Fruit fly (Drosophila melanogaster) whole organism, embryonic: ENCODE data around the gene Ugt37C2.

Experiments used
- Antp ChIP-seq: fragments of 200-800 bp; sonication (Bioruptor generic); optimal IDR thresholded peaks from 3 replicates; lab custom pipeline; 2016; ENCODE audit warnings: missing biosample characterization, missing genetic modification characterization
- Atf3 ChIP-seq: fragments of 200-800 bp; sonication (Bioruptor generic); optimal IDR thresholded peaks from 3 replicates; lab custom pipeline; 2016; ENCODE audit warnings: missing biosample characterization, missing genetic modification characterization
- CG10654 ChIP-seq: fragments of 200-800 bp; sonication (Bioruptor generic); optimal IDR thresholded peaks from 2 replicates; lab custom pipeline; 2016; ENCODE audit warnings: missing biosample characterization, missing genetic modification characterization
- CG10979 ChIP-seq: fragments of 200-800 bp; sonication (Bioruptor generic); optimal IDR thresholded peaks from 2 replicates; lab custom pipeline; 2018; ENCODE audit warnings: missing biosample characterization, mild to moderate bottlenecking, missing genetic modification characterization, moderate library complexity
- CG11456 ChIP-seq: fragments of 200-800 bp; sonication (Bioruptor generic); IDR thresholded peaks from 3 replicates; pipeline ENCODE4 v1.3.6; 2022; ENCODE audit warnings: missing biosample characterization, missing genetic modification characterization
- CG12071 ChIP-seq: fragments of 200-800 bp; sonication (Bioruptor generic); optimal IDR thresholded peaks from 3 replicates; lab custom pipeline; 2018; ENCODE audit warnings: missing biosample characterization, mild to moderate bottlenecking, missing genetic modification characterization
- CG12769 ChIP-seq: fragments of 200-800 bp; sonication (Bioruptor generic); optimal IDR thresholded peaks from 2 replicates; lab custom pipeline; 2019; ENCODE audit warnings: missing biosample characterization, mild to moderate bottlenecking, missing genetic modification characterization, moderate library complexity
- CG13424 ChIP-seq: fragments of 200-800 bp; sonication (Bioruptor generic); optimal IDR thresholded peaks from 2 replicates; lab custom pipeline; 2019; ENCODE audit warnings: missing biosample characterization, mild to moderate bottlenecking, missing genetic modification characterization, moderate library complexity
- CG13775 ChIP-seq: fragments of 200-800 bp; sonication (Bioruptor generic); optimal IDR thresholded peaks from 3 replicates; lab custom pipeline; 2017; ENCODE audit warnings: missing biosample characterization, mild to moderate bottlenecking, missing genetic modification characterization
- CG14050 ChIP-seq: fragments of 200-800 bp; sonication (Bioruptor generic); IDR thresholded peaks from 3 replicates; pipeline ENCODE4 v1.3.6; 2022; ENCODE audit warnings: missing biosample characterization, missing genetic modification characterization
- CG1603 ChIP-seq: fragments of 200-800 bp; sonication (Bioruptor generic); optimal IDR thresholded peaks from 2 replicates; lab custom pipeline; 2019; ENCODE audit warnings: missing biosample characterization, mild to moderate bottlenecking, missing genetic modification characterization, moderate library complexity
- CG17385 ChIP-seq: fragments of 200-800 bp; sonication (Bioruptor generic); optimal IDR thresholded peaks from 3 replicates; lab custom pipeline; 2018; ENCODE audit warnings: missing biosample characterization, mild to moderate bottlenecking, missing genetic modification characterization
- CG18011 ChIP-seq: fragments of 200-800 bp; sonication (Bioruptor generic); optimal IDR thresholded peaks from 2 replicates; lab custom pipeline; 2017; ENCODE audit warnings: missing biosample characterization, missing genetic modification characterization, mild to moderate bottlenecking, moderate library complexity, missing genotype
- CG18599 ChIP-seq: fragments of 200-800 bp; sonication (Bioruptor generic); optimal IDR thresholded peaks from 3 replicates; lab custom pipeline; 2017; ENCODE audit warnings: missing biosample characterization, missing genetic modification characterization, mild to moderate bottlenecking, moderate library complexity, missing genetic modification reagents
- CG18619 ChIP-seq: fragments of 200-800 bp; sonication (Bioruptor generic); optimal IDR thresholded peaks from 3 replicates; lab custom pipeline; 2017; ENCODE audit warnings: missing biosample characterization, mild to moderate bottlenecking, missing genetic modification characterization
- CG2129 ChIP-seq: fragments of 200-800 bp; sonication (Bioruptor generic); IDR thresholded peaks from 2 replicates; pipeline ENCODE4 v1.3.6; 2022; ENCODE audit warnings: missing biosample characterization, missing genetic modification characterization; ENCODE audit not compliant: partially characterized antibody
- CG2678 ChIP-seq: fragments of 200-800 bp; sonication (Bioruptor generic); optimal IDR thresholded peaks from 3 replicates; lab custom pipeline; 2019; ENCODE audit warnings: missing biosample characterization, mild to moderate bottlenecking, missing genetic modification characterization, moderate library complexity
- CG31224 ChIP-seq: fragments of 200-800 bp; sonication (Bioruptor generic); IDR thresholded peaks from 2 replicates; pipeline ENCODE4 v1.3.6; 2022; ENCODE audit warnings: missing biosample characterization, missing genetic modification characterization
- CG32772 ChIP-seq: fragments of 200-800 bp; sonication (Bioruptor generic); IDR thresholded peaks from 2 replicates; pipeline ENCODE4 v1.3.6; 2022; ENCODE audit warnings: missing biosample characterization, missing genetic modification characterization
- CG34376 ChIP-seq: fragments of 200-800 bp; sonication (Bioruptor generic); optimal IDR thresholded peaks from 2 replicates; lab custom pipeline; 2018; ENCODE audit warnings: missing biosample characterization, mild to moderate bottlenecking, missing genetic modification characterization
- CG34422 ChIP-seq: fragments of 200-800 bp; sonication (Bioruptor generic); IDR thresholded peaks from 3 replicates; pipeline ENCODE4 v1.3.6; 2022; ENCODE audit warnings: missing biosample characterization, missing genetic modification characterization
- CG4328 ChIP-seq: fragments of 200-800 bp; sonication (Bioruptor generic); optimal IDR thresholded peaks from 3 replicates; lab custom pipeline; 2017; ENCODE audit warnings: missing biosample characterization, missing genetic modification reagents, missing genetic modification characterization
- CG4424 ChIP-seq: fragments of 200-800 bp; sonication (Bioruptor generic); optimal IDR thresholded peaks from 3 replicates; lab custom pipeline; 2016; ENCODE audit warnings: missing biosample characterization, missing genetic modification characterization
- CG8359 ChIP-seq: fragments of 200-800 bp; sonication (Bioruptor generic); optimal IDR thresholded peaks from 2 replicates; lab custom pipeline; 2017; ENCODE audit warnings: missing biosample characterization, mild to moderate bottlenecking, missing genetic modification characterization, borderline replicate concordance
- CG8765 ChIP-seq: fragments of 200-800 bp; sonication (Bioruptor generic); IDR thresholded peaks from 2 replicates; pipeline ENCODE4 v1.3.6; 2022; ENCODE audit warnings: missing biosample characterization, missing genetic modification characterization
- CG9727 ChIP-seq: fragments of 200-800 bp; sonication (Bioruptor generic); optimal IDR thresholded peaks from 3 replicates; lab custom pipeline; 2017; ENCODE audit warnings: missing biosample characterization, mild to moderate bottlenecking, missing genetic modification characterization
- CG9932 ChIP-seq: fragments of 200-800 bp; sonication (Bioruptor generic); IDR thresholded peaks from 2 replicates; pipeline ENCODE4 v1.3.6; 2022; ENCODE audit warnings: missing biosample characterization, missing genetic modification characterization
- Dip3 ChIP-seq: fragments of 200-800 bp; sonication (Bioruptor generic); optimal IDR thresholded peaks from 3 replicates; lab custom pipeline; 2016; ENCODE audit warnings: missing biosample characterization, missing genetic modification characterization
- E2f2 ChIP-seq: fragments of 200-800 bp; sonication (Bioruptor generic); IDR thresholded peaks from 2 replicates; pipeline ENCODE4 v1.3.6; 2022; ENCODE audit warnings: missing biosample characterization, missing genetic modification characterization
- H2.0 ChIP-seq: fragments of 200-800 bp; sonication (Bioruptor generic); IDR thresholded peaks from 2 replicates; pipeline ENCODE4 v1.3.6; 2022; ENCODE audit warnings: missing biosample characterization, missing genetic modification characterization
- Mes4 ChIP-seq: fragments of 200-800 bp; sonication (Bioruptor generic); optimal IDR thresholded peaks from 2 replicates; lab custom pipeline; 2016; ENCODE audit warnings: missing biosample characterization, missing genetic modification characterization
- Ssrp ChIP-seq: fragments of 200-800 bp; sonication (Bioruptor generic); optimal IDR thresholded peaks from 2 replicates; lab custom pipeline; 2018; ENCODE audit warnings: missing biosample characterization, mild to moderate bottlenecking, missing genetic modification characterization, moderate library complexity
- Stat92E ChIP-seq, 3 experiments: fragments of >200 bp in 2 of 3; fragments of 200-800 bp in 1 of 3; sonication (Bioruptor generic) in 1 of 3; optimal IDR thresholded peaks; 2 replicates each; lab custom pipeline; 2017 to 2019; ENCODE audit warnings: missing biosample characterization in 3 of 3, missing genetic modification characterization in 3 of 3, mild to moderate bottlenecking in 1 of 3, moderate library complexity in 1 of 3
- Tbp ChIP-seq: fragments of >200 bp; optimal IDR thresholded peaks from 2 replicates; lab custom pipeline; 2018; ENCODE audit warnings: missing biosample characterization, missing genetic modification characterization
- ato ChIP-seq: fragments of 200-800 bp; sonication (Bioruptor generic); IDR thresholded peaks from 2 replicates; pipeline ENCODE4 v1.3.6; 2022; ENCODE audit warnings: missing biosample characterization, missing genetic modification characterization; ENCODE audit not compliant: partially characterized antibody
- bowl ChIP-seq: fragments of 200-800 bp; sonication (Bioruptor generic); IDR thresholded peaks from 2 replicates; pipeline ENCODE4 v1.3.6; 2022; ENCODE audit warnings: missing biosample characterization, missing genetic modification characterization
- caup ChIP-seq: fragments of 200-800 bp; sonication (Bioruptor generic); optimal IDR thresholded peaks from 3 replicates; lab custom pipeline; 2017; ENCODE audit warnings: missing biosample characterization, mild to moderate bottlenecking, missing genetic modification characterization, moderate library complexity; ENCODE audit not compliant: severe bottlenecking
- crc ChIP-seq: fragments of 200-800 bp; sonication (Bioruptor generic); optimal IDR thresholded peaks from 2 replicates; lab custom pipeline; 2016; ENCODE audit warnings: missing biosample characterization, missing genetic modification characterization
- hb ChIP-seq: fragments of 200-800 bp; sonication (Bioruptor generic); IDR thresholded peaks from 3 replicates; pipeline ENCODE4 v1.3.6; 2022; ENCODE audit warnings: missing biosample characterization, missing genetic modification characterization; ENCODE audit not compliant: partially characterized antibody
- lilli ChIP-seq: fragments of 200-800 bp; sonication (Bioruptor generic); optimal IDR thresholded peaks from 3 replicates; lab custom pipeline; 2016; ENCODE audit warnings: missing biosample characterization, missing genetic modification characterization
- mld ChIP-seq: fragments of 200-800 bp; sonication (Bioruptor generic); IDR thresholded peaks from 3 replicates; pipeline ENCODE4 v1.3.6; 2022; ENCODE audit warnings: missing biosample characterization, missing genetic modification characterization; ENCODE audit not compliant: partially characterized antibody
- nerfin-1 ChIP-seq: fragments of 200-800 bp; sonication (Bioruptor generic); optimal IDR thresholded peaks from 3 replicates; lab custom pipeline; 2019; ENCODE audit warnings: missing biosample characterization, mild to moderate bottlenecking, missing genetic modification characterization, moderate library complexity
- row ChIP-seq: fragments of 200-800 bp; sonication (Bioruptor generic); IDR thresholded peaks from 3 replicates; pipeline ENCODE4 v1.3.6; 2022; ENCODE audit warnings: missing biosample characterization, missing genetic modification characterization
- schlank ChIP-seq: fragments of 200-800 bp; sonication (Bioruptor generic); optimal IDR thresholded peaks from 2 replicates; lab custom pipeline; 2018; ENCODE audit warnings: missing biosample characterization, mild to moderate bottlenecking, missing genetic modification characterization
- sens-2 ChIP-seq: fragments of 200-800 bp; sonication (Bioruptor generic); IDR thresholded peaks from 2 replicates; pipeline ENCODE4 v1.3.6; 2022; ENCODE audit warnings: missing biosample characterization, missing genetic modification characterization
- slbo ChIP-seq: fragments of 200-800 bp; sonication (Bioruptor generic); IDR thresholded peaks from 2 replicates; pipeline ENCODE4 v1.3.6; 2022; ENCODE audit warnings: missing biosample characterization, missing genetic modification characterization
- trh ChIP-seq: fragments of 200-800 bp; sonication (Bioruptor generic); optimal IDR thresholded peaks from 2 replicates; lab custom pipeline; 2016; ENCODE audit warnings: missing biosample characterization, missing genetic modification characterization
- wek ChIP-seq: fragments of 200-800 bp; sonication (Bioruptor generic); optimal IDR thresholded peaks from 3 replicates; lab custom pipeline; 2018; ENCODE audit warnings: missing biosample characterization, mild to moderate bottlenecking, missing genetic modification characterization, moderate library complexity
- wor ChIP-seq: fragments of 200-800 bp; sonication (Bioruptor generic); IDR thresholded peaks from 2 replicates; pipeline ENCODE4 v1.3.6; 2022; ENCODE audit warnings: missing biosample characterization, missing genetic modification characterization

Ugt37C2 gene

dm6 chr2L:16826872-16827506 is 33.0 kb downstream of the Ugt37C2 start, which contains the start of gene AspRS-m (continued):
- no peak for TF ChIP-seq CG2678
- TF ChIP-seq Stat92E (GFP tag; optimal IDR thresholded peaks at IDR 0.05; lab: Kevin White, UChicago), result no peak
- peak; percentile 43; the same call in 1 of the 2 replicates for TF ChIP-seq E2f2
- TF ChIP-seq CG12769 (tag; lab: Kevin White, UChicago), result no peak
- no peak for TF ChIP-seq CG12071 (GFP tag; lab: Kevin White, UChicago)
- peak; percentile 62; the same call in 1 of the 2 replicates for TF ChIP-seq CG32772 (GFP tag; lab: Robert Waterston, UW)
- TF ChIP-seq wek (GFP tag; lab: Kevin White, UChicago), result no peak
- no peak for TF ChIP-seq CG10654 (GFP tag; lab: Kevin White, UChicago)
- no peak for TF ChIP-seq CG18599 (GFP tag; lab: Kevin White, UChicago)
- TF ChIP-seq mld (GFP tag; lab: Robert Waterston, UW), result peak; percentile 68; the same call in 2 of the 3 replicates
- no peak for TF ChIP-seq Antp
- no peak for TF ChIP-seq CG8359 (GFP tag; lab: Kevin White, UChicago)
- no peak for TF ChIP-seq Tbp (GFP tag; lab: Kevin White, UChicago)
- TF ChIP-seq CG10979 (tag; lab: Kevin White, UChicago), result no peak
- peak; percentile 10 for TF ChIP-seq CG17385 (GFP tag; lab: Kevin White, UChicago)
- TF ChIP-seq CG4424 (GFP tag; lab: Kevin White, UChicago), result peak; percentile 3
- TF ChIP-seq trh (GFP tag; lab: Kevin White, UChicago), result no peak
- TF ChIP-seq CG34376 (GFP tag; lab: Kevin White, UChicago), result no peak
- TF ChIP-seq Mes4 (GFP tag; lab: Kevin White, UChicago), result no peak
- TF ChIP-seq CG13775 (GFP tag; lab: Kevin White, UChicago), result peak; percentile 20
- peak; percentile 85 for TF ChIP-seq row (GFP tag; lab: Robert Waterston, UW)
- no peak for TF ChIP-seq CG18011 (GFP tag; lab: Kevin White, UChicago)
- TF ChIP-seq H2.0, result peak; percentile 20; the same call in 1 of the 2 replicates
- TF ChIP-seq nerfin-1, result peak; percentile 72
- peak; percentile 77 for TF ChIP-seq CG2129
- no peak for TF ChIP-seq Dip3
- TF ChIP-seq caup (GFP tag; lab: Kevin White, UChicago), result no peak
- no peak for TF ChIP-seq CG11456 (GFP tag; lab: Robert Waterston, UW)
- no peak for TF ChIP-seq CG4328
- TF ChIP-seq CG13424 (tag; lab: Kevin White, UChicago), result peak; percentile 42
- TF ChIP-seq ato (GFP tag; lab: Robert Waterston, UW), result peak; percentile 73
- TF ChIP-seq hb (GFP tag; lab: Robert Waterston, UW), result peak; percentile 88
- peak; percentile 81 for TF ChIP-seq CG9932 (GFP tag; lab: Robert Waterston, UW)
- TF ChIP-seq schlank, result no peak
- peak; percentile 81 for TF ChIP-seq CG34422
- no peak for TF ChIP-seq wor (GFP tag; lab: Robert Waterston, UW)
- no peak for TF ChIP-seq bowl (GFP tag; lab: Robert Waterston, UW)
- TF ChIP-seq lilli, result peak; percentile 18
- TF ChIP-seq CG18619 (GFP tag; lab: Kevin White, UChicago), result no peak
- TF ChIP-seq CG1603 (tag; lab: Kevin White, UChicago), result no peak
- peak; percentile 75 for TF ChIP-seq slbo (GFP tag; lab: Robert Waterston, UW)
- no peak for TF ChIP-seq Atf3 (GFP tag; lab: Kevin White, UChicago)
- no peak for TF ChIP-seq CG8765 (GFP tag; lab: Robert Waterston, UW)
- TF ChIP-seq CG14050 (GFP tag; lab: Robert Waterston, UW), result no peak
- TF ChIP-seq sens-2 (GFP tag; lab: Robert Waterston, UW), result no peak
- peak; percentile 13 for TF ChIP-seq CG9727 (GFP tag; lab: Kevin White, UChicago)
- TF ChIP-seq Ssrp, result no peak
- no peak for TF ChIP-seq CG31224
- no peak for TF ChIP-seq crc (GFP tag; lab: Kevin White, UChicago)
